Fruit fly (Drosophila melanogaster): ENCODE data around the gene Nf-YA.

Gene Nf-YA

dm6 chr3L:9465652-9466244 lies 23.7 kb upstream of the Nf-YA start:
- TF ChIP-seq Ets98B (GFP tag; IDR thresholded peaks at IDR 0.05) (no peak), CG12605 (GFP tag; IDR thresholded peaks at IDR 0.05) (no peak), D1 (tag; optimal IDR thresholded peaks at IDR 0.05) (no peak), CG17806 (tag; optimal IDR thresholded peaks at IDR 0.05) (no peak), Pif1A (GFP tag; optimal IDR thresholded peaks at IDR 0.05) (no peak), CG8159 (tag; optimal IDR thresholded peaks at IDR 0.05) (no peak)

- TF ChIP-seq CG12605 (GFP tag; IDR thresholded peaks at IDR 0.05): peak; percentile 58; the same call in 1 of the 2 replicates
- peak; percentile 41 for TF ChIP-seq CG8159 (tag; optimal IDR thresholded peaks at IDR 0.05)
- TF ChIP-seq CG32121 (GFP tag; IDR thresholded peaks at IDR 0.05): no peak
- TF ChIP-seq fd96Ca (GFP tag; IDR thresholded peaks at IDR 0.05): 0 out of 3 replicates have a peak, but pooled peaks have one; percentile 13
- TF ChIP-seq CG10348 (GFP tag; IDR thresholded peaks at IDR 0.05): no peak
- TF ChIP-seq Pif1A (GFP tag; optimal IDR thresholded peaks at IDR 0.05): peak; percentile 17
- TF ChIP-seq CG13204 (GFP tag; optimal IDR thresholded peaks at IDR 0.05): peak; percentile 91
- peak; percentile 82 for TF ChIP-seq gl (tag; optimal IDR thresholded peaks at IDR 0.05)
- TF ChIP-seq rn (GFP tag; IDR thresholded peaks at IDR 0.05): no peak
- TF ChIP-seq CG17806 (tag; optimal IDR thresholded peaks at IDR 0.05): peak; percentile 46
- TF ChIP-seq CG34367 (tag; optimal IDR thresholded peaks at IDR 0.05): peak; percentile 54
- TF ChIP-seq CG4496 (GFP tag; IDR thresholded peaks at IDR 0.05): 0 out of 3 replicates have a peak, but pooled peaks have one; percentile 10
- TF ChIP-seq CG9948 (tag; optimal IDR thresholded peaks at IDR 0.05): peak; percentile 6
- no peak for TF ChIP-seq CG14655 (GFP tag; optimal IDR thresholded peaks at IDR 0.05)
- TF ChIP-seq CG15710 (tag; optimal IDR thresholded peaks at IDR 0.05): peak; percentile 42
- peak; percentile 21 for TF ChIP-seq EcR (GFP tag; optimal IDR thresholded peaks at IDR 0.05)
- no peak for TF ChIP-seq Ets98B (GFP tag; IDR thresholded peaks at IDR 0.05)
- TF ChIP-seq Snoo (tag; optimal IDR thresholded peaks at IDR 0.05): no peak
Measured at dm6 chr3L:9462794-9463193, 20.7 kb upstream of the Nf-YA start.

DNA sequence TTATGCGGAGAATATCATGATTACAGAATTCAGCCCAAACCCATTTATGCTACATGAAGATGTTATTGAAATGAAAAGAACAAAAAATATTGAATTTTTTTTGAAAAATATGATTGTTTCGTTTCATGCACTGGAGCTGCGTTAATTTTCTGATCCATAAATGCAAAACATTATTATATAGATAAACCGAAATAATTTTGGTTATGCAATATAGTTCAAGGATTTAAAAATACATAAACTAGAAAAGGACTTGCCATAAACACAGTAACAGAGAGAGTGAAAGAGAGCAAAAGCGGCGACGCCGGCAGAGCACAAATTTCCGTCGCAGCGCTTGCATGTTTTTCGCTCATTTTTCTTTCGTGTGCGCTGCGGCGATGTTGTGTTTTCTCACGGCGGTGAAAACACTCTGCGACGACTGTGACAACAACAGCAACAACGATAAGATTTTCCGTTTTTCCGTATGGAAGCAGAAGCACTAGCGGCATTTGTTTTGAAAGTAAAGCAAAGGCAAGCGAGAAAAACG lies 20.2 kb upstream of the Nf-YA start:
- TF ChIP-seq CG10348 (GFP tag; IDR thresholded peaks at IDR 0.05): peak; percentile 52; the same call in 1 of the 2 replicates
- TF ChIP-seq CG13204 (GFP tag; optimal IDR thresholded peaks at IDR 0.05): peak; percentile 49
- peak; percentile 62 for TF ChIP-seq gl (tag; optimal IDR thresholded peaks at IDR 0.05)
- TF ChIP-seq Pif1B (GFP tag; optimal IDR thresholded peaks at IDR 0.05): peak; percentile 87
- TF ChIP-seq CG32121 (GFP tag; IDR thresholded peaks at IDR 0.05): peak; percentile 90
- TF ChIP-seq CG4496 (GFP tag; IDR thresholded peaks at IDR 0.05): peak; percentile 92
- TF ChIP-seq CG12605 (GFP tag; IDR thresholded peaks at IDR 0.05): peak; percentile 66
- peak; percentile 89 for TF ChIP-seq Snoo (tag; optimal IDR thresholded peaks at IDR 0.05)
- TF ChIP-seq CG8159 (tag; optimal IDR thresholded peaks at IDR 0.05): peak; percentile 94
- TF ChIP-seq fd96Ca (GFP tag; IDR thresholded peaks at IDR 0.05): no peak
- peak; percentile 96 for TF ChIP-seq CG14655 (GFP tag; optimal IDR thresholded peaks at IDR 0.05)
- peak; percentile 90 for TF ChIP-seq CG34367 (tag; optimal IDR thresholded peaks at IDR 0.05)
- no peak for TF ChIP-seq EcR (GFP tag; optimal IDR thresholded peaks at IDR 0.05)
- TF ChIP-seq Ets98B (GFP tag; IDR thresholded peaks at IDR 0.05): peak; percentile 91
- peak; percentile 96 for TF ChIP-seq CG8301 (tag; optimal IDR thresholded peaks at IDR 0.05)
- TF ChIP-seq CG17806 (tag; optimal IDR thresholded peaks at IDR 0.05): peak; percentile 90
- peak; percentile 93 for TF ChIP-seq D1 (tag; optimal IDR thresholded peaks at IDR 0.05)
- TF ChIP-seq CG9948 (tag; optimal IDR thresholded peaks at IDR 0.05): peak; percentile 88
- peak; percentile 94 for TF ChIP-seq Pif1A (GFP tag; optimal IDR thresholded peaks at IDR 0.05)
- TF ChIP-seq CG15710 (tag; optimal IDR thresholded peaks at IDR 0.05): peak; percentile 91
- TF ChIP-seq rn (GFP tag; IDR thresholded peaks at IDR 0.05): no peak

dm6 chr3L:9461670-9462246 lies 19.7 kb upstream of the Nf-YA start:
- TF ChIP-seq CG17806 (tag; optimal IDR thresholded peaks at IDR 0.05) (peak; percentile 30), CG10348 (GFP tag; IDR thresholded peaks at IDR 0.05) (no peak), CG9948 (tag; optimal IDR thresholded peaks at IDR 0.05) (peak; percentile 7), CG15710 (tag; optimal IDR thresholded peaks at IDR 0.05) (no peak), Ets98B (GFP tag; IDR thresholded peaks at IDR 0.05) (no peak), Snoo (tag; optimal IDR thresholded peaks at IDR 0.05) (no peak), D1 (tag; optimal IDR thresholded peaks at IDR 0.05) (no peak), CG32121 (GFP tag; IDR thresholded peaks at IDR 0.05) (peak; percentile 36), rn (GFP tag; IDR thresholded peaks at IDR 0.05) (0 out of 2 replicates have a peak, but pooled peaks have one; percentile 28), CG4496 (GFP tag; IDR thresholded peaks at IDR 0.05) (peak; percentile 69; the same call in 2 of the 3 replicates), CG8159 (tag; optimal IDR thresholded peaks at IDR 0.05) (no peak), fd96Ca (GFP tag; IDR thresholded peaks at IDR 0.05) (peak; percentile 47; the same call in 2 of the 3 replicates), EcR (GFP tag; optimal IDR thresholded peaks at IDR 0.05) (peak; percentile 81), CG34367 (tag; optimal IDR thresholded peaks at IDR 0.05) (peak; percentile 36)

DNA sequence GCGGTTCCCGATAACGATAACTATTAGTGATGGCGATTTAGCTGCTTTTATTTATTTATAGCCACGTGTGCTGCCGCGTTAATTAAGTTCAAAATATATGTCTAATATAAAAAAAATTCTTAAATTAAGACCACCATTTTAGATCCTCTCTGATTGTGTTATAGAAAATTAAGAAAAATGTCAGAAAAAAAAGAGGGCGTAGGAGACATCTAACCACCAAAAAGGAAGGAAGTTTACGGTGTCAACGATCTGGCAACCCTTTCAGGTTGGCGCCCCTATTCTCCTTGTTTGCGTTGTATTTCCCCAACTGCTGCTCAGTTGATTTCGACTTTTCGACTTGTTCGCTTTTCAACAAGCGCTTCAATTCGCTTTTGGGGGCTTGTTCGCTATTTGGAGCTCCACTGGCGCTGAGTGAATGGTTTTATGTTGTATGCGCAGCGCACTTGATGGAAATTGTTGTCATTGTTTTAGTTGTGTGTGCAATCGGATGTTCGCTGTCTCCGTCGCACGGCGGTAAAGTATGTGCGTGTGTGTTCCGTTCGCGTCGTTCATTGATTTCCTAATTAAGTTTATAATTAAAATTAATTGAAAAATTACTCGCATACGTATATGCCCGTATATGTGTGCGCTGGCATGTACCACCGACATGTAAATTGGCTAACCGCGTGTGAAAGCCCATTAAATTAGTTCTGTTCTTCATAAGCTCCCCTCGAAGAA lies 18.9 kb upstream of the Nf-YA start, which contains the start of the genes CG3434 and CG44838:
Gene CG3434 (minus strand): TSS at position 25 of the 717 bp plus-strand sequence.
Gene CG44838 (plus strand): TSS at position 276 of the 717 bp plus-strand sequence.
- TF ChIP-seq CG10348 (GFP tag; IDR thresholded peaks at IDR 0.05) (no peak), CG8159 (tag; optimal IDR thresholded peaks at IDR 0.05) (peak; percentile 66), rn (GFP tag; IDR thresholded peaks at IDR 0.05) (peak; percentile 39; the same call in 1 of the 2 replicates), D1 (tag; optimal IDR thresholded peaks at IDR 0.05) (no peak), CG8301 (tag; optimal IDR thresholded peaks at IDR 0.05) (peak; percentile 50), CG17806 (tag; optimal IDR thresholded peaks at IDR 0.05) (peak; percentile 57), CG32121 (GFP tag; IDR thresholded peaks at IDR 0.05) (peak; percentile 73), CG34367 (tag; optimal IDR thresholded peaks at IDR 0.05) (peak; percentile 54), Ets98B (GFP tag; IDR thresholded peaks at IDR 0.05) (peak; percentile 47), CG13204 (GFP tag; optimal IDR thresholded peaks at IDR 0.05) (peak; percentile 37), Pif1A (GFP tag; optimal IDR thresholded peaks at IDR 0.05) (peak; percentile 70), CG14655 (GFP tag; optimal IDR thresholded peaks at IDR 0.05) (peak; percentile 63), EcR (GFP tag; optimal IDR thresholded peaks at IDR 0.05) (peak; percentile 75), Pif1B (GFP tag; optimal IDR thresholded peaks at IDR 0.05) (peak; percentile 74), CG9948 (tag; optimal IDR thresholded peaks at IDR 0.05) (peak; percentile 54), CG4496 (GFP tag; IDR thresholded peaks at IDR 0.05) (peak; percentile 71), CG15710 (tag; optimal IDR thresholded peaks at IDR 0.05) (peak; percentile 68), Snoo (tag; optimal IDR thresholded peaks at IDR 0.05) (peak; percentile 73), CG12605 (GFP tag; IDR thresholded peaks at IDR 0.05) (no peak), fd96Ca (GFP tag; IDR thresholded peaks at IDR 0.05) (peak; percentile 75; the same call in 2 of the 3 replicates), gl (tag; optimal IDR thresholded peaks at IDR 0.05) (no peak)

All from whole organism, pupa.